Worm (Caenorhabditis elegans) whole organism, L3 larva: ENCODE measurements around the gene C10E2.1.

Experiments
- fkh-10 ChIP-seq: sonication (generic microtip); optimal IDR thresholded peaks from 2 replicates; lab custom pipeline; 2017; ENCODE audit warnings: missing biosample characterization, missing genetic modification reagents, missing genetic modification characterization
- pha-4 ChIP-seq: fragments of 150-350 bp; optimal IDR thresholded peaks from 2 replicates; lab custom pipeline; 2014; ENCODE audit warnings: missing biosample characterization, missing genetic modification reagents, missing genetic modification characterization

ce11 chrX:16737478-16737877 is 25.2 kb upstream of the C10E2.1 start:
- no peak for TF ChIP-seq pha-4 (tag; lab: Kevin White, UChicago)
- no peak for TF ChIP-seq fkh-10 (GFP tag; lab: Kevin White, UChicago)
